Fruit fly (Drosophila melanogaster) whole organism, embryonic: ENCODE measurements around the gene CG15803.

ENCODE experiments used
- Asciz ChIP-seq: fragments of 200-800 bp; sonication (Bioruptor generic); optimal IDR thresholded peaks from 2 replicates; lab custom pipeline; 2017; ENCODE audit warnings: missing biosample characterization, mild to moderate bottlenecking, missing genetic modification characterization, missing genetic modification reagents
- CG10267 ChIP-seq: fragments of 200-800 bp; sonication (Bioruptor generic); optimal IDR thresholded peaks from 2 replicates; lab custom pipeline; 2018; ENCODE audit warnings: missing biosample characterization, mild to moderate bottlenecking, missing genetic modification characterization, moderate library complexity
- CG11560 ChIP-seq: fragments of 200-800 bp; sonication (Bioruptor generic); IDR thresholded peaks from 3 replicates; pipeline ENCODE4 v1.3.6; 2022; ENCODE audit warnings: missing biosample characterization, missing genetic modification characterization
- CG12071 ChIP-seq: fragments of 200-800 bp; sonication (Bioruptor generic); optimal IDR thresholded peaks from 3 replicates; lab custom pipeline; 2018; ENCODE audit warnings: missing biosample characterization, mild to moderate bottlenecking, missing genetic modification characterization
- CG13894 ChIP-seq: fragments of 200-800 bp; sonication (Bioruptor generic); optimal IDR thresholded peaks from 3 replicates; lab custom pipeline; 2018; ENCODE audit warnings: missing biosample characterization, mild to moderate bottlenecking, missing genetic modification characterization, moderate library complexity
- CG15269 ChIP-seq: fragments of 200-800 bp; sonication (Bioruptor generic); optimal IDR thresholded peaks from 2 replicates; lab custom pipeline; 2018; ENCODE audit warnings: missing biosample characterization, mild to moderate bottlenecking, missing genetic modification characterization, moderate library complexity
- CG18262 ChIP-seq: fragments of 200-800 bp; optimal IDR thresholded peaks from 3 replicates; lab custom pipeline; 2019; ENCODE audit warnings: missing biosample characterization, mild to moderate bottlenecking, missing genetic modification characterization, moderate library complexity
- CG2116 ChIP-seq: fragments of 200-800 bp; sonication (Bioruptor generic); optimal IDR thresholded peaks from 3 replicates; lab custom pipeline; 2018; ENCODE audit warnings: missing biosample characterization, mild to moderate bottlenecking, missing genetic modification characterization
- CG2202 ChIP-seq: fragments of 200-800 bp; sonication (Bioruptor generic); optimal IDR thresholded peaks from 2 replicates; lab custom pipeline; 2018; ENCODE audit warnings: missing biosample characterization, mild to moderate bottlenecking, missing genetic modification characterization
- CG2875 ChIP-seq: fragments of 200-800 bp; sonication (Bioruptor generic); optimal IDR thresholded peaks from 2 replicates; lab custom pipeline; 2017; ENCODE audit warnings: missing biosample characterization, mild to moderate bottlenecking, missing genetic modification characterization, missing genetic modification reagents
- CG30020 ChIP-seq: fragments of 200-800 bp; optimal IDR thresholded peaks from 2 replicates; lab custom pipeline; 2019; ENCODE audit warnings: missing biosample characterization, mild to moderate bottlenecking, missing genetic modification characterization, moderate library complexity
- CG32532 ChIP-seq: fragments of 200-800 bp; sonication (Bioruptor generic); IDR thresholded peaks from 2 replicates; pipeline ENCODE4 v1.3.6; 2022; ENCODE audit warnings: missing biosample characterization, missing genetic modification characterization
- CG43689 ChIP-seq: fragments of 200-800 bp; sonication (Bioruptor generic); IDR thresholded peaks from 2 replicates; pipeline ENCODE4 v1.3.6; 2022; ENCODE audit warnings: missing biosample characterization, missing genetic modification characterization
- CG5245 ChIP-seq: fragments of 200-800 bp; sonication (Bioruptor generic); optimal IDR thresholded peaks from 3 replicates; lab custom pipeline; 2016; ENCODE audit warnings: missing biosample characterization, missing genetic modification characterization
- CG6175 ChIP-seq: fragments of 200-800 bp; sonication (Bioruptor generic); IDR thresholded peaks from 3 replicates; pipeline ENCODE4 v1.3.6; 2022; ENCODE audit warnings: missing biosample characterization, missing genetic modification characterization
- CG7271 ChIP-seq: fragments of 200-800 bp; sonication (Bioruptor generic); optimal IDR thresholded peaks from 2 replicates; lab custom pipeline; 2018; ENCODE audit warnings: missing biosample characterization, mild to moderate bottlenecking, missing genetic modification characterization, moderate library complexity
- CG7963 ChIP-seq: fragments of 200-800 bp; sonication (Bioruptor generic); IDR thresholded peaks from 3 replicates; pipeline ENCODE4 v1.3.6; 2022; ENCODE audit warnings: missing biosample characterization, missing genetic modification characterization; ENCODE audit not compliant: partially characterized antibody
- CG9797 ChIP-seq: fragments of 200-800 bp; sonication (Bioruptor generic); optimal IDR thresholded peaks from 3 replicates; lab custom pipeline; 2018; ENCODE audit warnings: missing biosample characterization, mild to moderate bottlenecking, missing genetic modification characterization
- CkIIα-i1 ChIP-seq: fragments of 200-800 bp; sonication (Bioruptor generic); IDR thresholded peaks from 2 replicates; pipeline ENCODE4 v1.3.6; 2022; ENCODE audit warnings: missing biosample characterization, missing genetic modification characterization
- Doc3 ChIP-seq: fragments of 200-800 bp; sonication (Bioruptor generic); IDR thresholded peaks from 3 replicates; pipeline ENCODE4 v1.3.6; 2022; ENCODE audit warnings: missing biosample characterization, missing genetic modification characterization; ENCODE audit not compliant: partially characterized antibody
- Dref ChIP-seq: fragments of 200-800 bp; sonication (Bioruptor generic); IDR thresholded peaks from 2 replicates; pipeline ENCODE4 v1.3.6; 2022; ENCODE audit warnings: missing biosample characterization, missing genetic modification characterization
- Fer2 ChIP-seq: fragments of 200-800 bp; sonication (Bioruptor generic); optimal IDR thresholded peaks from 2 replicates; lab custom pipeline; 2018; ENCODE audit warnings: missing biosample characterization, mild to moderate bottlenecking, missing genetic modification characterization, moderate library complexity
- H15 ChIP-seq: fragments of 200-800 bp; sonication (Bioruptor generic); IDR thresholded peaks from 3 replicates; pipeline ENCODE4 v1.3.6; 2022; ENCODE audit warnings: missing biosample characterization, missing genetic modification characterization
- Nf-YC ChIP-seq: fragments of 200-800 bp; optimal IDR thresholded peaks from 3 replicates; lab custom pipeline; 2019; ENCODE audit warnings: missing biosample characterization, mild to moderate bottlenecking, missing genetic modification characterization, moderate library complexity
- Sin3A ChIP-seq: fragments of >200 bp; optimal IDR thresholded peaks from 2 replicates; lab custom pipeline; 2018
- Sry-δ ChIP-seq: fragments of 200-800 bp; sonication (Bioruptor generic); optimal IDR thresholded peaks from 2 replicates; lab custom pipeline; 2016; ENCODE audit warnings: missing biosample characterization, missing genetic modification characterization
- ato ChIP-seq: fragments of 200-800 bp; sonication (Bioruptor generic); IDR thresholded peaks from 2 replicates; pipeline ENCODE4 v1.3.6; 2022; ENCODE audit warnings: missing biosample characterization, missing genetic modification characterization; ENCODE audit not compliant: partially characterized antibody
- bab2 ChIP-seq: fragments of 200-800 bp; sonication (Bioruptor generic); optimal IDR thresholded peaks from 2 replicates; lab custom pipeline; 2016; ENCODE audit warnings: missing biosample characterization, missing genetic modification characterization
- cad ChIP-seq: fragments of >200 bp; optimal IDR thresholded peaks from 2 replicates; lab custom pipeline; 2017; ENCODE audit warnings: missing biosample characterization, missing genetic modification characterization
- chn ChIP-seq: fragments of 200-800 bp; sonication (Bioruptor generic); optimal IDR thresholded peaks from 2 replicates; lab custom pipeline; 2016; ENCODE audit warnings: missing biosample characterization, missing genetic modification characterization
- dan ChIP-seq: fragments of 200-800 bp; sonication (Bioruptor generic); IDR thresholded peaks from 2 replicates; pipeline ENCODE4 v1.3.6; 2022; ENCODE audit warnings: missing biosample characterization, missing genetic modification characterization
- ems ChIP-seq: fragments of 200-800 bp; sonication (Bioruptor generic); optimal IDR thresholded peaks from 3 replicates; lab custom pipeline; 2016; ENCODE audit warnings: missing biosample characterization, missing genetic modification characterization
- fd96Cb ChIP-seq: fragments of 200-800 bp; sonication (Bioruptor generic); optimal IDR thresholded peaks from 2 replicates; lab custom pipeline; 2018; ENCODE audit warnings: missing biosample characterization, mild to moderate bottlenecking, missing genetic modification characterization, moderate library complexity
- gce ChIP-seq: fragments of 200-800 bp; sonication (Bioruptor generic); IDR thresholded peaks from 3 replicates; pipeline ENCODE4 v1.3.6; 2022; ENCODE audit warnings: missing biosample characterization, missing genetic modification characterization
- gcm2 ChIP-seq: fragments of 200-800 bp; sonication (Bioruptor generic); optimal IDR thresholded peaks from 2 replicates; lab custom pipeline; 2016; ENCODE audit warnings: missing biosample characterization, missing genetic modification characterization
- h ChIP-seq: fragments of >200 bp; optimal IDR thresholded peaks from 2 replicates; lab custom pipeline; 2017
- ind ChIP-seq: fragments of 200-800 bp; sonication (Bioruptor generic); optimal IDR thresholded peaks from 3 replicates; lab custom pipeline; 2016; ENCODE audit warnings: missing biosample characterization, missing genetic modification characterization
- jigr1 ChIP-seq: fragments of 200-800 bp; sonication (Bioruptor generic); IDR thresholded peaks from 3 replicates; pipeline ENCODE4 v1.3.6; 2022; ENCODE audit warnings: missing biosample characterization, missing genetic modification characterization
- jumu ChIP-seq: fragments of 200-800 bp; sonication (Bioruptor generic); optimal IDR thresholded peaks from 3 replicates; lab custom pipeline; 2016; ENCODE audit warnings: missing biosample characterization, missing genetic modification characterization
- kni ChIP-seq: fragments of 200-800 bp; sonication (Bioruptor generic); optimal IDR thresholded peaks from 3 replicates; lab custom pipeline; 2017; ENCODE audit warnings: mild to moderate bottlenecking, missing biosample characterization, missing genetic modification reagents, missing genetic modification characterization
- lbe ChIP-seq: fragments of 200-800 bp; sonication (Bioruptor generic); optimal IDR thresholded peaks from 2 replicates; lab custom pipeline; 2016; ENCODE audit warnings: missing biosample characterization, mild to moderate bottlenecking, missing genetic modification characterization
- mam ChIP-seq: fragments of 200-800 bp; sonication (Bioruptor generic); optimal IDR thresholded peaks from 3 replicates; lab custom pipeline; 2016; ENCODE audit warnings: missing biosample characterization, missing genetic modification characterization
- mirr ChIP-seq: fragments of 200-800 bp; sonication (Bioruptor generic); optimal IDR thresholded peaks from 3 replicates; lab custom pipeline; 2018; ENCODE audit warnings: missing biosample characterization, mild to moderate bottlenecking, missing genetic modification characterization
- psq ChIP-seq: fragments of 200-800 bp; sonication (Bioruptor generic); optimal IDR thresholded peaks from 2 replicates; lab custom pipeline; 2017; ENCODE audit warnings: missing biosample characterization, missing genetic modification characterization
- row ChIP-seq: fragments of 200-800 bp; sonication (Bioruptor generic); IDR thresholded peaks from 3 replicates; pipeline ENCODE4 v1.3.6; 2022; ENCODE audit warnings: missing biosample characterization, missing genetic modification characterization
- run ChIP-seq: fragments of 200-800 bp; sonication (Bioruptor generic); optimal IDR thresholded peaks from 3 replicates; lab custom pipeline; 2018; ENCODE audit warnings: missing biosample characterization, mild to moderate bottlenecking, missing genetic modification characterization
- sima ChIP-seq: fragments of 200-800 bp; sonication (Bioruptor generic); optimal IDR thresholded peaks from 2 replicates; lab custom pipeline; 2016; ENCODE audit warnings: missing biosample characterization, missing genetic modification characterization
- sisA ChIP-seq: fragments of 200-800 bp; sonication (Bioruptor generic); IDR thresholded peaks from 2 replicates; pipeline ENCODE4 v1.3.6; 2022; ENCODE audit warnings: missing biosample characterization, missing genetic modification characterization
- sqz ChIP-seq: fragments of 200-800 bp; sonication (Bioruptor generic); optimal IDR thresholded peaks from 3 replicates; lab custom pipeline; 2018; ENCODE audit warnings: missing biosample characterization, mild to moderate bottlenecking, missing genetic modification characterization
- stc ChIP-seq: fragments of 200-800 bp; sonication (Bioruptor generic); IDR thresholded peaks from 2 replicates; pipeline ENCODE4 v1.3.6; 2022; ENCODE audit warnings: missing biosample characterization, missing genetic modification characterization
- unc-4 ChIP-seq: fragments of 200-800 bp; sonication (Bioruptor generic); IDR thresholded peaks from 2 replicates; pipeline ENCODE4 v1.3.6; 2022; ENCODE audit warnings: missing biosample characterization, missing genetic modification characterization; ENCODE audit not compliant: partially characterized antibody

CG15803 gene

dm6 chr3R:18297444-18298297 is 62.9 kb downstream of the CG15803 start (continued):
- TF ChIP-seq H15 (GFP tag; lab: Robert Waterston, UW) = 0 out of 3 replicates have a peak, but pooled peaks have one; percentile 36
- TF ChIP-seq CG7271 (tag; lab: Kevin White, UChicago) = no peak
- no peak for TF ChIP-seq sima
- no peak for TF ChIP-seq ems
- TF ChIP-seq Fer2 (tag; lab: Kevin White, UChicago) = no peak
- peak; percentile 39; the same call in 2 of the 3 replicates for TF ChIP-seq row (GFP tag; lab: Robert Waterston, UW)
- TF ChIP-seq jigr1 (GFP tag; lab: Robert Waterston, UW) = no peak
- TF ChIP-seq jumu (GFP tag; lab: Kevin White, UChicago) = peak; percentile 0
- TF ChIP-seq CG18262 (tag; lab: Kevin White, UChicago) = peak; percentile 22
- no peak for TF ChIP-seq ind (GFP tag; lab: Kevin White, UChicago)
- TF ChIP-seq cad (GFP tag; lab: Kevin White, UChicago) = no peak
- TF ChIP-seq lbe = no peak
- TF ChIP-seq Sry-δ = no peak
- TF ChIP-seq gce (GFP tag; lab: Robert Waterston, UW) = no peak
- no peak for TF ChIP-seq chn
- no peak for TF ChIP-seq unc-4
- TF ChIP-seq CG2116 (GFP tag; lab: Kevin White, UChicago) = no peak
- no peak for TF ChIP-seq ato (GFP tag; lab: Robert Waterston, UW)
- TF ChIP-seq dan (GFP tag; lab: Robert Waterston, UW) = no peak
- no peak for TF ChIP-seq CG6175 (GFP tag; lab: Robert Waterston, UW)
- no peak for TF ChIP-seq h (lab: Kevin White, UChicago)
- TF ChIP-seq CG11560 (tag; lab: Robert Waterston, UW) = no peak
- TF ChIP-seq CkIIα-i1 (GFP tag; lab: Robert Waterston, UW) = no peak
- TF ChIP-seq mam (GFP tag; lab: Kevin White, UChicago) = no peak
- TF ChIP-seq psq (GFP tag; lab: Kevin White, UChicago) = no peak
- no peak for TF ChIP-seq CG9797 (GFP tag; lab: Kevin White, UChicago)
- no peak for TF ChIP-seq CG10267
- no peak for TF ChIP-seq kni (GFP tag; lab: Kevin White, UChicago)
- TF ChIP-seq mirr = no peak
- TF ChIP-seq sqz = no peak
- TF ChIP-seq CG7963 (GFP tag; lab: Robert Waterston, UW) = no peak
- no peak for TF ChIP-seq Sin3A (lab: Kevin White, UChicago)
- TF ChIP-seq Asciz (GFP tag; lab: Kevin White, UChicago) = no peak
- TF ChIP-seq Doc3 = no peak
- no peak for TF ChIP-seq run
- TF ChIP-seq CG13894 (tag; lab: Kevin White, UChicago) = no peak
- TF ChIP-seq CG2875 (GFP tag; lab: Kevin White, UChicago) = no peak
- TF ChIP-seq CG12071 = no peak
- no peak for TF ChIP-seq CG5245 (GFP tag; lab: Kevin White, UChicago)
- TF ChIP-seq fd96Cb = no peak
- no peak for TF ChIP-seq CG30020 (tag; lab: Kevin White, UChicago)
- no peak for TF ChIP-seq gcm2 (GFP tag; lab: Kevin White, UChicago)
- TF ChIP-seq sisA (GFP tag; lab: Robert Waterston, UW) = no peak
- no peak for TF ChIP-seq Dref (GFP tag; lab: Robert Waterston, UW)
- no peak for TF ChIP-seq Nf-YC (tag; lab: Kevin White, UChicago)
- TF ChIP-seq stc = peak; percentile 30; the same call in 1 of the 2 replicates
- TF ChIP-seq bab2 (GFP tag; lab: Kevin White, UChicago) = no peak
- TF ChIP-seq CG15269 (tag; lab: Kevin White, UChicago) = no peak
- TF ChIP-seq CG32532 = no peak
- TF ChIP-seq CG43689 = no peak
- no peak for TF ChIP-seq CG2202 (tag; lab: Kevin White, UChicago)
